Worm (Caenorhabditis elegans) whole organism, L2 larva: ENCODE data around the gene nlp-64.

Experiments
- C34F6.9 ChIP-seq: fragments of 150-350 bp; optimal IDR thresholded peaks from 2 replicates; lab custom pipeline; 2014; ENCODE audit warnings: missing biosample characterization, missing genetic modification characterization
- F13H6.1 ChIP-seq: sonication (generic microtip); optimal IDR thresholded peaks from 2 replicates; lab custom pipeline; 2016; ENCODE audit warnings: missing genetic modification characterization, missing compliant biosample characterization
- Y55F3AM.14 ChIP-seq: fragments of 200-800 bp; sonication (Bioruptor generic); optimal IDR thresholded peaks from 2 replicates; lab custom pipeline; 2018; ENCODE audit warnings: mild to moderate bottlenecking, missing genetic modification characterization, missing compliant biosample characterization
- ZK546.5 ChIP-seq: sonication (generic microtip); optimal IDR thresholded peaks from 2 replicates; lab custom pipeline; 2017; ENCODE audit warnings: missing biosample characterization, missing genetic modification characterization
- aly-2 ChIP-seq: fragments of 150-350 bp; optimal IDR thresholded peaks from 2 replicates; lab custom pipeline; 2014; ENCODE audit warnings: missing biosample characterization, missing genetic modification characterization
- ama-1 ChIP-seq: fragments of 150-350 bp; optimal IDR thresholded peaks from 2 replicates; lab custom pipeline; 2018; ENCODE audit warnings: inconsistent platforms
- blmp-1 ChIP-seq: sonication (generic microtip); optimal IDR thresholded peaks from 2 replicates; lab custom pipeline; 2017; ENCODE audit warnings: missing genetic modification characterization, mild to moderate bottlenecking, missing compliant biosample characterization, antibody characterized with exemption, moderate library complexity; ENCODE audit not compliant: insufficient read depth
- ceh-16 ChIP-seq: fragments of 150-350 bp; optimal IDR thresholded peaks from 2 replicates; lab custom pipeline; 2014; ENCODE audit warnings: missing biosample characterization, missing genetic modification characterization
- ceh-82 ChIP-seq: fragments of 150-350 bp; optimal IDR thresholded peaks from 2 replicates; lab custom pipeline; 2014; ENCODE audit warnings: missing biosample characterization, missing genetic modification characterization
- crh-2 ChIP-seq: sonication (generic microtip); optimal IDR thresholded peaks from 2 replicates; lab custom pipeline; 2017; ENCODE audit warnings: missing biosample characterization, missing genetic modification characterization
- dmd-4 ChIP-seq: sonication (generic microtip); optimal IDR thresholded peaks from 2 replicates; lab custom pipeline; 2017; ENCODE audit warnings: missing biosample characterization, missing genetic modification characterization
- egl-27 ChIP-seq: sonication (generic microtip); optimal IDR thresholded peaks from 3 replicates; lab custom pipeline; 2017; ENCODE audit warnings: missing biosample characterization, missing genetic modification reagents, missing genetic modification characterization
- elt-1 ChIP-seq: fragments of 150-350 bp; optimal IDR thresholded peaks from 2 replicates; lab custom pipeline; 2014; ENCODE audit warnings: missing biosample characterization, missing genetic modification characterization
- elt-3 ChIP-seq: sonication (generic microtip); optimal IDR thresholded peaks from 2 replicates; lab custom pipeline; 2017; ENCODE audit warnings: missing biosample characterization, missing genetic modification characterization
- fos-1 ChIP-seq: fragments of 150-350 bp; optimal IDR thresholded peaks from 2 replicates; lab custom pipeline; 2014; ENCODE audit warnings: missing biosample characterization, missing genetic modification characterization
- gmeb-1 ChIP-seq: fragments of 150-350 bp; optimal IDR thresholded peaks from 2 replicates; lab custom pipeline; 2014; ENCODE audit warnings: missing biosample characterization, missing genetic modification characterization
- lin-11 ChIP-seq: fragments of 150-350 bp; sonication (generic microtip); optimal IDR thresholded peaks from 2 replicates; lab custom pipeline; 2014; ENCODE audit warnings: missing biosample characterization, missing genetic modification characterization, inconsistent platforms, mixed read lengths
- lin-13 ChIP-seq: fragments of 150-350 bp; optimal IDR thresholded peaks from 2 replicates; lab custom pipeline; 2014; ENCODE audit warnings: missing biosample characterization, missing genetic modification reagents, missing genetic modification characterization
- lin-39 ChIP-seq: fragments of 150-350 bp; optimal IDR thresholded peaks from 2 replicates; lab custom pipeline; 2014; ENCODE audit warnings: missing biosample characterization, missing genetic modification reagents, missing genetic modification characterization
- lsy-2 ChIP-seq, 2 experiments: fragments of 150-350 bp in 1 of 2; sonication (generic microtip) in 1 of 2; optimal IDR thresholded peaks; 2 replicates each; lab custom pipeline; 2014 to 2017; ENCODE audit warnings: missing biosample characterization in 2 of 2, missing genetic modification characterization in 2 of 2
- mab-5 ChIP-seq: fragments of 150-350 bp; optimal IDR thresholded peaks from 2 replicates; lab custom pipeline; 2014; ENCODE audit warnings: missing biosample characterization, missing genetic modification characterization
- mbf-1 ChIP-seq: sonication (generic microtip); optimal IDR thresholded peaks from 2 replicates; lab custom pipeline; 2017; ENCODE audit warnings: missing biosample characterization, missing genetic modification characterization
- mdl-1 ChIP-seq, 2 experiments: fragments of 150-350 bp in 1 of 2; sonication (generic microtip) in 1 of 2; optimal IDR thresholded peaks; 2 replicates each; lab custom pipeline; 2017; ENCODE audit warnings: missing biosample characterization in 2 of 2, missing genetic modification characterization in 2 of 2
- nhr-10 ChIP-seq: sonication (generic microtip); optimal IDR thresholded peaks from 2 replicates; lab custom pipeline; 2017; ENCODE audit warnings: missing biosample characterization, missing genetic modification characterization
- nhr-11 ChIP-seq: fragments of 150-350 bp; optimal IDR thresholded peaks from 2 replicates; lab custom pipeline; 2014; ENCODE audit warnings: missing biosample characterization, missing genetic modification characterization
- nhr-12 ChIP-seq: fragments of 150-350 bp; optimal IDR thresholded peaks from 2 replicates; lab custom pipeline; 2014; ENCODE audit warnings: missing biosample characterization, missing genetic modification characterization
- nhr-129 ChIP-seq: fragments of 150-350 bp; optimal IDR thresholded peaks from 2 replicates; lab custom pipeline; 2014; ENCODE audit warnings: missing biosample characterization, missing genetic modification characterization
- nhr-21 ChIP-seq: fragments of 150-350 bp; optimal IDR thresholded peaks from 2 replicates; lab custom pipeline; 2014; ENCODE audit warnings: missing biosample characterization, missing genetic modification characterization
- nhr-23 ChIP-seq: fragments of 150-350 bp; optimal IDR thresholded peaks from 2 replicates; lab custom pipeline; 2014; ENCODE audit warnings: missing biosample characterization, missing genetic modification reagents, missing genetic modification characterization
- nhr-237 ChIP-seq: fragments of 150-350 bp; optimal IDR thresholded peaks from 2 replicates; lab custom pipeline; 2014; ENCODE audit warnings: missing biosample characterization, missing genetic modification characterization
- nhr-25 ChIP-seq: fragments of 150-350 bp; sonication (generic microtip); optimal IDR thresholded peaks from 3 replicates; lab custom pipeline; 2014; ENCODE audit warnings: missing biosample characterization, missing genetic modification characterization
- nhr-6 ChIP-seq: fragments of 150-350 bp; optimal IDR thresholded peaks from 2 replicates; lab custom pipeline; 2014; ENCODE audit warnings: missing biosample characterization, missing genetic modification characterization
- nhr-77 ChIP-seq: fragments of 150-350 bp; optimal IDR thresholded peaks from 2 replicates; lab custom pipeline; 2014; ENCODE audit warnings: missing biosample characterization, missing genetic modification characterization
- peb-1 ChIP-seq: fragments of 150-350 bp; optimal IDR thresholded peaks from 2 replicates; lab custom pipeline; 2014; ENCODE audit warnings: missing biosample characterization, missing genetic modification characterization
- sem-4 ChIP-seq: fragments of 150-350 bp; optimal IDR thresholded peaks from 2 replicates; lab custom pipeline; 2014; ENCODE audit warnings: missing biosample characterization, missing genetic modification reagents, missing genetic modification characterization
- skn-1 ChIP-seq: sonication (generic microtip); optimal IDR thresholded peaks from 2 replicates; lab custom pipeline; 2017; ENCODE audit warnings: missing biosample characterization, missing genetic modification characterization
- sma-3 ChIP-seq: sonication (generic microtip); optimal IDR thresholded peaks from 2 replicates; lab custom pipeline; 2016; ENCODE audit warnings: missing genetic modification reagents, missing genetic modification characterization, missing compliant biosample characterization
- sma-9 ChIP-seq, 2 experiments: fragments of 150-350 bp in 1 of 2; sonication (generic microtip) in 1 of 2; optimal IDR thresholded peaks; 2 replicates each; lab custom pipeline; 2014 to 2016; ENCODE audit warnings: missing genetic modification characterization in 2 of 2, mild to moderate bottlenecking in 1 of 2, missing biosample characterization in 1 of 2, missing compliant biosample characterization in 1 of 2, missing genetic modification reagents in 1 of 2, moderate library complexity in 1 of 2
- unc-39 ChIP-seq: fragments of 150-350 bp; optimal IDR thresholded peaks from 2 replicates; lab custom pipeline; 2014; ENCODE audit warnings: missing biosample characterization, missing genetic modification characterization
- unc-55 ChIP-seq: fragments of 150-350 bp; sonication (generic microtip); optimal IDR thresholded peaks from 3 replicates; lab custom pipeline; 2014; ENCODE audit warnings: missing biosample characterization, missing genetic modification reagents, missing genetic modification characterization
- unc-62 ChIP-seq: fragments of 150-350 bp; optimal IDR thresholded peaks from 2 replicates; lab custom pipeline; 2014; ENCODE audit warnings: missing biosample characterization, missing genetic modification reagents, missing genetic modification characterization
- zag-1 ChIP-seq: fragments of 150-350 bp; optimal IDR thresholded peaks from 2 replicates; lab custom pipeline; 2014; ENCODE audit warnings: missing biosample characterization, missing genetic modification characterization
- ztf-1 ChIP-seq: fragments of 200-800 bp; sonication (Bioruptor generic); conservative IDR thresholded peaks from 2 replicates; pipeline ENCODE4 v1.3.6; 2022; ENCODE audit warnings: missing genetic modification characterization, missing compliant biosample characterization
- ztf-11 ChIP-seq: sonication (generic microtip); optimal IDR thresholded peaks from 2 replicates; lab custom pipeline; 2017; ENCODE audit warnings: missing biosample characterization, missing genetic modification characterization
- ztf-4 ChIP-seq: fragments of 150-350 bp; optimal IDR thresholded peaks from 2 replicates; lab custom pipeline; 2014; ENCODE audit warnings: missing biosample characterization, missing genetic modification characterization

nlp-64 gene

ce11 chrX:311211-311610 is at the start of gene nlp-64:
nlp-64 (minus strand) TSS chrX:311311.
- TF ChIP-seq nhr-12 (tag; lab: Kevin White, UChicago): no peak
- no peak for TF ChIP-seq nhr-10

- TF ChIP-seq crh-2 (tag; lab: Kevin White, UChicago) (no peak), dmd-4 (tag; lab: Kevin White, UChicago) (no peak)
These were observed 49.4 kb upstream of the nlp-64 start, which contains the start of gene C04E7.5 for ce11 chrX:360479-360878. C04E7.5 (plus strand) TSS chrX:360779.

ce11 chrX:357792-358191 is 46.7 kb upstream of the nlp-64 start, which contains the start of gene C04E7.1:
C04E7.1 (plus strand) TSS chrX:358092.
- TF ChIP-seq ztf-1 (no peak), unc-62 (GFP tag; lab: Kevin White, UChicago) (no peak), zag-1 (no peak), nhr-129 (no peak), elt-3 (tag; lab: Kevin White, UChicago) (no peak), dmd-4 (tag; lab: Kevin White, UChicago) (no peak), unc-39 (no peak), crh-2 (tag; lab: Kevin White, UChicago) (no peak), sma-3 (GFP tag; lab: Kevin White, UChicago) (no peak), sem-4 (tag; lab: Kevin White, UChicago) (no peak), gmeb-1 (tag; lab: Kevin White, UChicago) (no peak), nhr-6 (tag; lab: Kevin White, UChicago) (no peak)

- TF ChIP-seq nhr-25 (peak; percentile 67), F13H6.1 (tag; lab: Kevin White, UChicago) (peak; percentile 74), ZK546.5 (tag; lab: Kevin White, UChicago) (no peak), egl-27 (tag; lab: Kevin White, UChicago) (peak; percentile 83), mdl-1 (tag; optimal IDR thresholded peaks at IDR 0.05; lab: Kevin White, UChicago) (peak; percentile 7 to 48), ceh-16 (no peak), lsy-2 (tag; optimal IDR thresholded peaks at IDR 0.05; lab: Kevin White, UChicago) (peak; percentile 65 to 87), lin-13 (GFP tag; lab: Kevin White, UChicago) (peak; percentile 86), unc-62 (GFP tag; lab: Kevin White, UChicago) (no peak), ztf-1 (no peak), nhr-6 (tag; lab: Kevin White, UChicago) (peak; percentile 41), ztf-4 (tag; lab: Kevin White, UChicago) (peak; percentile 79), lin-39 (tag; lab: Kevin White, UChicago) (no peak), mbf-1 (tag; lab: Kevin White, UChicago) (no peak), fos-1 (tag; lab: Kevin White, UChicago) (peak; percentile 85), lin-11 (tag; lab: Kevin White, UChicago) (peak; percentile 50), nhr-237 (tag; lab: Kevin White, UChicago) (no peak), dmd-4 (tag; lab: Kevin White, UChicago) (no peak), nhr-11 (tag; lab: Kevin White, UChicago) (no peak), nhr-23 (no peak), ztf-11 (tag; lab: Kevin White, UChicago) (no peak), zag-1 (peak; percentile 62), sma-9 (GFP tag; optimal IDR thresholded peaks at IDR 0.05; lab: Kevin White, UChicago) (peak; percentile 64), sma-9 (tag; optimal IDR thresholded peaks at IDR 0.05; lab: Kevin White, UChicago) (no peak), unc-39 (no peak), gmeb-1 (tag; lab: Kevin White, UChicago) (peak; percentile 77), mab-5 (tag; lab: Kevin White, UChicago) (peak; percentile 69), nhr-12 (tag; lab: Kevin White, UChicago) (peak; percentile 36), nhr-77 (tag; lab: Kevin White, UChicago) (no peak), C34F6.9 (tag; lab: Kevin White, UChicago) (peak; percentile 82), elt-1 (tag; lab: Kevin White, UChicago) (no peak), sma-3 (GFP tag; lab: Kevin White, UChicago) (peak; percentile 83), Y55F3AM.14 (peak; percentile 45), skn-1 (tag; lab: Kevin White, UChicago) (peak; percentile 40), sem-4 (tag; lab: Kevin White, UChicago) (peak; percentile 66), nhr-21 (tag; lab: Kevin White, UChicago) (peak; percentile 81), nhr-10 (no peak), unc-55 (GFP tag; lab: Kevin White, UChicago) (peak; percentile 96), elt-3 (tag; lab: Kevin White, UChicago) (no peak), blmp-1 (tag; lab: Kevin White, UChicago) (peak; percentile 10), aly-2 (tag; lab: Kevin White, UChicago) (no peak), ama-1 (lab: Kevin White, UChicago) (no peak), ceh-82 (tag; lab: Kevin White, UChicago) (no peak), peb-1 (no peak), crh-2 (tag; lab: Kevin White, UChicago) (peak; percentile 89)
These were observed 42.1 kb upstream of the nlp-64 start, which contains the start of gene sor-3 for ce11 chrX:353134-353669. sor-3 (plus strand) TSS chrX:353619.
